Fruit fly (Drosophila melanogaster): ENCODE results near the gene CG42296.

Gene CG42296

DNA sequence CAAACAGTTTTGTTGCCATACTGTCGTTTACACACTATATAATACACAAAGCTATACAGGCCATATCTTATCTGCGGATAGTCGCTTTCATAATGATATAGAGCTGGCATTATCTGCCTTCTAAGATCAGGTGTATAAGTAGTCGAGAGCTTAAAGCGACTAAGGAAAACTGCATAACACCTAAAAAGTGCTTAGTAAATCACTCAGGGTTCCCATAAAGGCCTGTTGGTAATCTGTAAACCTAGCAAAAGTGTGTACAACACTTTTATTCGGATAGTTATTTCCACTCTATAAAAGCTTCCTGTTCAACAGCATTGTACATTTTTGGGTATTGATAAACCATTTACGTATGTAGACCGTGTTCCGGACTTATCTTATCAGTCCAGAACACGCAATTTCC is 3.6 kb upstream of the CG42296 start:
- TF ChIP-seq CG14711 (tag; optimal IDR thresholded peaks at IDR 0.05), result no peak
- TF ChIP-seq CG1620 (GFP tag; optimal IDR thresholded peaks at IDR 0.05), result no peak
- no peak for TF ChIP-seq Crg-1 (GFP tag; optimal IDR thresholded peaks at IDR 0.05)
- no peak for TF ChIP-seq cnc (optimal IDR thresholded peaks at IDR 0.05)
- no peak for TF ChIP-seq tj (GFP tag; optimal IDR thresholded peaks at IDR 0.05)
- peak; percentile 45 for TF ChIP-seq kay (GFP tag; ENCODE audit: borderline replicate concordance)
- TF ChIP-seq bab1 (GFP tag; optimal IDR thresholded peaks at IDR 0.05), result no peak
- no peak for TF ChIP-seq CG11617 (GFP tag; optimal IDR thresholded peaks at IDR 0.05)
- peak; percentile 20 for TF ChIP-seq CG7101 (tag; optimal IDR thresholded peaks at IDR 0.05)
- TF ChIP-seq cic (GFP tag; optimal IDR thresholded peaks at IDR 0.05), result peak; percentile 11
- TF ChIP-seq Clk (GFP tag; optimal IDR thresholded peaks at IDR 0.05), result no peak
- TF ChIP-seq pad (GFP tag; optimal IDR thresholded peaks at IDR 0.05), result peak; percentile 18
- TF ChIP-seq ovo (GFP tag; optimal IDR thresholded peaks at IDR 0.05), result no peak
- TF ChIP-seq Mnt (GFP tag; optimal IDR thresholded peaks at IDR 0.05), result peak; percentile 17
- no peak for TF ChIP-seq CG5204 (GFP tag; optimal IDR thresholded peaks at IDR 0.05)
- no peak for TF ChIP-seq Hr96 (GFP tag; optimal IDR thresholded peaks at IDR 0.05)
- peak; percentile 40 for TF ChIP-seq CG12768 (GFP tag; optimal IDR thresholded peaks at IDR 0.05)
- TF ChIP-seq toe (GFP tag; optimal IDR thresholded peaks at IDR 0.05), result no peak
- TF ChIP-seq CG7045 (GFP tag; optimal IDR thresholded peaks at IDR 0.05), result no peak
- TF ChIP-seq CG33017 (tag; optimal IDR thresholded peaks at IDR 0.05), result peak; percentile 35

- TF ChIP-seq kay (GFP tag; ENCODE audit: borderline replicate concordance) (peak; percentile 62), bab1 (GFP tag; optimal IDR thresholded peaks at IDR 0.05) (peak; percentile 15), CG14711 (tag; optimal IDR thresholded peaks at IDR 0.05) (no peak), cnc (optimal IDR thresholded peaks at IDR 0.05) (no peak), Clk (GFP tag; optimal IDR thresholded peaks at IDR 0.05) (no peak), cic (GFP tag; optimal IDR thresholded peaks at IDR 0.05) (no peak), CG33017 (tag; optimal IDR thresholded peaks at IDR 0.05) (no peak), Mnt (GFP tag; optimal IDR thresholded peaks at IDR 0.05) (no peak), CG1620 (GFP tag; optimal IDR thresholded peaks at IDR 0.05) (no peak), toe (GFP tag; optimal IDR thresholded peaks at IDR 0.05) (no peak), ovo (GFP tag; optimal IDR thresholded peaks at IDR 0.05) (no peak), tj (GFP tag; optimal IDR thresholded peaks at IDR 0.05) (no peak)
Measured at dm6 chr2L:2038956-2039263, 3.1 kb upstream of the CG42296 start.

DNA sequence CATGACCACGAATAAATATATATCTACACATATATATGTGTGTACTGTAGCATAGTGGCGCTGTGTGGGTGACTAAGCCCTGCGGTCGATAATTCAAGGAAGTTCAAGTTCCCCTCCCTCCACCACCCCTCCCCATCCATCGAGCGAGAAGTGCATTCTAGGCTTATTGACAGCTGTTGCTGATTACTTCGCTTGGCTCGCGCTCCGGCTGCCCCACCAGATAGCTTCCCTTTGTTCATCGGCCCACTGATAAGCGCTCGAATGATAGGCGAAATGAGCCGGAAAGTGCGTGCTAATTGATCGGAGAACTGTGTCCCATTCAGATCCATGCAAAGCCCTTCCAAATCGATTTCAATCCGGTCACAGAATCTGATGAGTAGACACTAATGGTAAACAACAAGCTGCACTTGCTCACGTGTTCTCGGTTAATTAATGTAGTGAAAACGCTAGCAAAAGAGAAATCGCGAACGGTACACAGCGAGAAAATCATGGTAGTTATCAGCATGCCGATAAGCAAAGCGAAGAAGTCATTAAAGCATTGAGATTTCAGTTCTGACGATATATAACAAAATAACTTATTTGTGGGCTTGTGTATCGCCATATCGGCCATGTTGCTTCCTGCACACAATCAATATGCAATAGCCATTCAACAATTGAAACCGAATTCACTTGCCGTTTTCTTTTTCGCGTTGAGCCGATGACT is 2.6 kb upstream of the CG42296 start:
- TF ChIP-seq pad (GFP tag; optimal IDR thresholded peaks at IDR 0.05) (peak; percentile 20), Mnt (GFP tag; optimal IDR thresholded peaks at IDR 0.05) (no peak), Clk (GFP tag; optimal IDR thresholded peaks at IDR 0.05) (no peak), CG33017 (tag; optimal IDR thresholded peaks at IDR 0.05) (no peak), CG11617 (GFP tag; optimal IDR thresholded peaks at IDR 0.05) (peak; percentile 2), CG7045 (GFP tag; optimal IDR thresholded peaks at IDR 0.05) (no peak), Hr96 (GFP tag; optimal IDR thresholded peaks at IDR 0.05) (no peak), bab1 (GFP tag; optimal IDR thresholded peaks at IDR 0.05) (peak; percentile 47), ovo (GFP tag; optimal IDR thresholded peaks at IDR 0.05) (no peak), Crg-1 (GFP tag; optimal IDR thresholded peaks at IDR 0.05) (no peak), CG5204 (GFP tag; optimal IDR thresholded peaks at IDR 0.05) (no peak), CG14711 (tag; optimal IDR thresholded peaks at IDR 0.05) (peak; percentile 57), CG1620 (GFP tag; optimal IDR thresholded peaks at IDR 0.05) (no peak), tj (GFP tag; optimal IDR thresholded peaks at IDR 0.05) (peak; percentile 90), CG7101 (tag; optimal IDR thresholded peaks at IDR 0.05) (no peak), CG12768 (GFP tag; optimal IDR thresholded peaks at IDR 0.05) (peak; percentile 20), kay (GFP tag; ENCODE audit: borderline replicate concordance) (no peak), cnc (optimal IDR thresholded peaks at IDR 0.05) (peak in 1 of 2 experiments; percentile 21), cic (GFP tag; optimal IDR thresholded peaks at IDR 0.05) (peak; percentile 49), toe (GFP tag; optimal IDR thresholded peaks at IDR 0.05) (no peak)

DNA sequence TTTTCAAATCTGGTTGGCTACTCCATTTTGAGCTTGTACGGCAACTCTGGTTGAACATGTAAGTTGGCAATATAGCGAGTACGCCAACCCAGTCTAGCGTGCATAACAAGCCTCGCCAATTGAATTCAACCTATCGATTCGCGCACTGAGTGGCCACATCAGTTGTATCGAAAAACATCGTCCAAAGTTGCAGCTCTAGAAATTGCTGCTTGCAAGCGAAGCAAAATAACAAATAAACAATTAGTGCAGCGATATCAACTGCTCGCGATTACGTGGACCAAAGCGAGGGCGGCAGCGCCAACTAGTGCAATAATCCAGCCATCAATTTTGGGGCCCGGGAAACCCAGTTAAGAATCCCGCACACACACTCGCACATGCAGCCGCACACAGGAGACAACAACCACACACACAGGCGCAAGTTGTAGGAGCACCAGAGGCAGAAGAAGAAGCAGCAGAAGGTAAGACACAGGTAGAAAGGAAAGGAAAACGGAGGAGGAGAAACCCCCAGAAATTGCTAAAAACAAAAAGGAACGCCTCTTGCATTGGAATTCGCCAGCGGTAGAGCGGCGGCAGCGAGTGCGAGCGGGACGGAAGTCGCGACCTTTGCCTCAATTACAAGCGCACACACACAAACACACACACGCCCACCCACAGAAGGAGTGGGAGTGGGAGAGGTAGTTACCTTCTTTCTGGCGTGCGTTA is 1.9 kb upstream of the CG42296 start:
- TF ChIP-seq CG12768 (GFP tag; optimal IDR thresholded peaks at IDR 0.05) (peak; percentile 28), tj (GFP tag; optimal IDR thresholded peaks at IDR 0.05) (peak; percentile 94), CG33017 (tag; optimal IDR thresholded peaks at IDR 0.05) (no peak), ovo (GFP tag; optimal IDR thresholded peaks at IDR 0.05) (no peak), Crg-1 (GFP tag; optimal IDR thresholded peaks at IDR 0.05) (peak; percentile 46), CG11617 (GFP tag; optimal IDR thresholded peaks at IDR 0.05) (no peak), kay (GFP tag; ENCODE audit: borderline replicate concordance) (no peak), CG14711 (tag; optimal IDR thresholded peaks at IDR 0.05) (peak; percentile 64), toe (GFP tag; optimal IDR thresholded peaks at IDR 0.05) (no peak), pad (GFP tag; optimal IDR thresholded peaks at IDR 0.05) (peak; percentile 16), Mnt (GFP tag; optimal IDR thresholded peaks at IDR 0.05) (peak; percentile 26), cnc (optimal IDR thresholded peaks at IDR 0.05) (no peak), CG7101 (tag; optimal IDR thresholded peaks at IDR 0.05) (peak; percentile 31), CG7045 (GFP tag; optimal IDR thresholded peaks at IDR 0.05) (no peak), Clk (GFP tag; optimal IDR thresholded peaks at IDR 0.05) (no peak), cic (GFP tag; optimal IDR thresholded peaks at IDR 0.05) (no peak), CG1620 (GFP tag; optimal IDR thresholded peaks at IDR 0.05) (peak; percentile 32), bab1 (GFP tag; optimal IDR thresholded peaks at IDR 0.05) (peak; percentile 62), Hr96 (GFP tag; optimal IDR thresholded peaks at IDR 0.05) (peak; percentile 26), CG5204 (GFP tag; optimal IDR thresholded peaks at IDR 0.05) (no peak)

DNA sequence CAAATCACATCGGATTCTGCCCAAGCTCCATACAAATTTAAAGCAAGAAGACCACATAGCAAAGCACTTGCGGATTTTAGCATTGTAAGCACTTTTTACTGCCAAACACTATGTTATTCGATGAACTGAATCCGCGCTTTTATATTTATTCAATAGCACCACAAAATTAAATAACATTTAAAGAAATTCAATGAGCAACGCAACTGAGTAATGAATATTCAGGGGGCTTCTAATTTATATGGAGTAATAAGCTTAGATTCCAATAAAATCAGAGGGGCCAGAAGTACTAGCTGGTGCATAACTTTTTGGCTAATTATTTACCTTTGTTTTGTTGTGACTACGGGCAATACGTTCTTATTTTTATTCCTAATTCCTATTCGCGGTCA is 1.3 kb upstream of the CG42296 start, which contains the start of gene lectin-22C:
Gene lectin-22C (minus strand): TSS at position 101 of the 386 bp plus-strand sequence.
- TF ChIP-seq CG33017 (tag; optimal IDR thresholded peaks at IDR 0.05) (no peak), Clk (GFP tag; optimal IDR thresholded peaks at IDR 0.05) (no peak), CG1620 (GFP tag; optimal IDR thresholded peaks at IDR 0.05) (no peak), ovo (GFP tag; optimal IDR thresholded peaks at IDR 0.05) (no peak), pad (GFP tag; optimal IDR thresholded peaks at IDR 0.05) (no peak), Mnt (GFP tag; optimal IDR thresholded peaks at IDR 0.05) (no peak), CG14711 (tag; optimal IDR thresholded peaks at IDR 0.05) (no peak), cic (GFP tag; optimal IDR thresholded peaks at IDR 0.05) (no peak), tj (GFP tag; optimal IDR thresholded peaks at IDR 0.05) (no peak), CG5204 (GFP tag; optimal IDR thresholded peaks at IDR 0.05) (no peak), Hr96 (GFP tag; optimal IDR thresholded peaks at IDR 0.05) (no peak), CG11617 (GFP tag; optimal IDR thresholded peaks at IDR 0.05) (no peak), CG7045 (GFP tag; optimal IDR thresholded peaks at IDR 0.05) (no peak), cnc (optimal IDR thresholded peaks at IDR 0.05) (no peak), Crg-1 (GFP tag; optimal IDR thresholded peaks at IDR 0.05) (no peak), kay (GFP tag; ENCODE audit: borderline replicate concordance) (no peak), CG12768 (GFP tag; optimal IDR thresholded peaks at IDR 0.05) (no peak), toe (GFP tag; optimal IDR thresholded peaks at IDR 0.05) (no peak), bab1 (GFP tag; optimal IDR thresholded peaks at IDR 0.05) (no peak)
